Worm (Caenorhabditis elegans) whole organism, mixed stage, embryonic: ENCODE data around the gene ttr-48.
A peak's percentile ranks its signal among the peaks of the same experiment; 100 is the strongest.

Experiments used
- M03D4.4 ChIP-seq: sonication (generic microtip); optimal IDR thresholded peaks from 2 replicates; lab custom pipeline; 2017; ENCODE audit warnings: mild to moderate bottlenecking, missing genetic modification characterization, missing compliant biosample characterization
- blmp-1 ChIP-seq: fragments of 150-350 bp; optimal IDR thresholded peaks from 2 replicates; lab custom pipeline; 2014; ENCODE audit warnings: missing biosample characterization, missing genetic modification characterization
- ceh-39 ChIP-seq: fragments of 150-350 bp; optimal IDR thresholded peaks from 2 replicates; lab custom pipeline; 2014; ENCODE audit warnings: missing biosample characterization, missing genetic modification characterization
- ceh-43 ChIP-seq: fragments of 200-800 bp; sonication (Bioruptor generic); optimal IDR thresholded peaks from 2 replicates; lab custom pipeline; 2018; ENCODE audit warnings: mild to moderate bottlenecking, missing genetic modification characterization, moderate library complexity, missing compliant biosample characterization
- ceh-83 ChIP-seq: fragments of 200-800 bp; sonication (Bioruptor generic); optimal IDR thresholded peaks from 2 replicates; lab custom pipeline; 2018; ENCODE audit warnings: mild to moderate bottlenecking, missing genetic modification characterization, missing compliant biosample characterization
- ces-1 ChIP-seq: fragments of 150-350 bp; optimal IDR thresholded peaks from 2 replicates; lab custom pipeline; 2014; ENCODE audit warnings: missing biosample characterization, missing genetic modification reagents, missing genetic modification characterization
- cnd-1 ChIP-seq: fragments of 200-800 bp; sonication (Bioruptor generic); optimal IDR thresholded peaks from 2 replicates; lab custom pipeline; 2018; ENCODE audit warnings: mild to moderate bottlenecking, missing genetic modification characterization, missing compliant biosample characterization
- drap-1 ChIP-seq: fragments of 200-800 bp; sonication (Bioruptor generic); optimal IDR thresholded peaks from 3 replicates; lab custom pipeline; 2018; ENCODE audit warnings: mild to moderate bottlenecking, missing genetic modification characterization, missing compliant biosample characterization
- elt-1 ChIP-seq: sonication (generic microtip); optimal IDR thresholded peaks from 2 replicates; lab custom pipeline; 2017; ENCODE audit warnings: missing genetic modification characterization, mild to moderate bottlenecking, missing compliant biosample characterization, antibody characterized with exemption, moderate library complexity, borderline replicate concordance; ENCODE audit not compliant: insufficient read depth
- flh-1 ChIP-seq: fragments of 200-800 bp; sonication (Bioruptor generic); optimal IDR thresholded peaks from 2 replicates; lab custom pipeline; 2018; ENCODE audit warnings: mild to moderate bottlenecking, missing genetic modification characterization, moderate library complexity, missing compliant biosample characterization
- ham-2 ChIP-seq: fragments of 200-800 bp; sonication (Bioruptor generic); optimal IDR thresholded peaks from 2 replicates; lab custom pipeline; 2018; ENCODE audit warnings: mild to moderate bottlenecking, missing genetic modification characterization, missing compliant biosample characterization
- hlh-1 ChIP-seq: fragments of 150-350 bp; optimal IDR thresholded peaks from 2 replicates; lab custom pipeline; 2014; ENCODE audit warnings: missing biosample characterization, missing genetic modification reagents, missing genetic modification characterization
- lin-13 ChIP-seq: fragments of 150-350 bp; optimal IDR thresholded peaks from 2 replicates; lab custom pipeline; 2014; ENCODE audit warnings: missing biosample characterization, missing genetic modification characterization
- lin-32 ChIP-seq: fragments of 200-800 bp; sonication (Bioruptor generic); optimal IDR thresholded peaks from 2 replicates; lab custom pipeline; 2018; ENCODE audit warnings: mild to moderate bottlenecking, missing genetic modification characterization, missing compliant biosample characterization
- lsy-2 ChIP-seq: fragments of 150-350 bp; optimal IDR thresholded peaks from 2 replicates; lab custom pipeline; 2014; ENCODE audit warnings: missing biosample characterization, missing genetic modification characterization
- mab-5 ChIP-seq: fragments of 150-350 bp; optimal IDR thresholded peaks from 2 replicates; lab custom pipeline; 2014; ENCODE audit warnings: missing biosample characterization, missing genetic modification characterization
- mep-1 ChIP-seq: fragments of 150-350 bp; optimal IDR thresholded peaks from 2 replicates; lab custom pipeline; 2017; ENCODE audit warnings: missing biosample characterization, missing genetic modification reagents, missing genetic modification characterization, inconsistent platforms
- mls-2 ChIP-seq: sonication (generic microtip); optimal IDR thresholded peaks from 2 replicates; lab custom pipeline; 2016; ENCODE audit warnings: mild to moderate bottlenecking, missing genetic modification characterization, moderate library complexity, missing compliant biosample characterization
- nhr-2 ChIP-seq: fragments of 150-350 bp; optimal IDR thresholded peaks from 2 replicates; lab custom pipeline; 2014; ENCODE audit warnings: missing biosample characterization, missing genetic modification characterization
- nhr-237 ChIP-seq: fragments of 150-350 bp; optimal IDR thresholded peaks from 2 replicates; lab custom pipeline; 2014; ENCODE audit warnings: missing biosample characterization, missing genetic modification characterization
- nhr-28 ChIP-seq: fragments of 150-350 bp; optimal IDR thresholded peaks from 2 replicates; lab custom pipeline; 2014; ENCODE audit warnings: missing biosample characterization, missing genetic modification characterization
- nhr-76 ChIP-seq: sonication (generic microtip); optimal IDR thresholded peaks from 2 replicates; lab custom pipeline; 2017; ENCODE audit warnings: missing biosample characterization, missing genetic modification characterization
- pha-4 ChIP-seq: fragments of 150-350 bp; optimal IDR thresholded peaks from 2 replicates; lab custom pipeline; 2018; ENCODE audit warnings: missing biosample characterization, missing genetic modification reagents, missing genetic modification characterization
- sem-2 ChIP-seq: fragments of 200-800 bp; sonication (Bioruptor generic); optimal IDR thresholded peaks from 2 replicates; lab custom pipeline; 2018; ENCODE audit warnings: mild to moderate bottlenecking, missing genetic modification characterization, missing compliant biosample characterization
- snpc-4 ChIP-seq: fragments of 150-350 bp; optimal IDR thresholded peaks from 2 replicates; lab custom pipeline; 2014; ENCODE audit warnings: missing biosample characterization, missing genetic modification characterization
- sptf-1 ChIP-seq: sonication (generic microtip); optimal IDR thresholded peaks from 2 replicates; lab custom pipeline; 2017; ENCODE audit warnings: mild to moderate bottlenecking, missing genetic modification characterization, moderate library complexity, missing compliant biosample characterization
- tbx-8 ChIP-seq: fragments of 200-800 bp; sonication (Bioruptor generic); optimal IDR thresholded peaks from 2 replicates; lab custom pipeline; 2018; ENCODE audit warnings: mild to moderate bottlenecking, missing genetic modification characterization, moderate library complexity, missing compliant biosample characterization
- unc-120 ChIP-seq: sonication (generic microtip); optimal IDR thresholded peaks from 2 replicates; lab custom pipeline; 2017; ENCODE audit warnings: missing genetic modification characterization, missing compliant biosample characterization; ENCODE audit not compliant: poor library complexity, severe bottlenecking
- unc-39 ChIP-seq: fragments of 150-350 bp; optimal IDR thresholded peaks from 2 replicates; lab custom pipeline; 2014; ENCODE audit warnings: missing biosample characterization, missing genetic modification characterization
- unc-62 ChIP-seq: fragments of 150-350 bp; optimal IDR thresholded peaks from 2 replicates; lab custom pipeline; 2014; ENCODE audit warnings: missing biosample characterization, missing genetic modification reagents, missing genetic modification characterization
- ztf-11 ChIP-seq: fragments of 150-350 bp; optimal IDR thresholded peaks from 2 replicates; lab custom pipeline; 2014; ENCODE audit warnings: missing biosample characterization, missing genetic modification characterization

Gene ttr-48

DNA sequence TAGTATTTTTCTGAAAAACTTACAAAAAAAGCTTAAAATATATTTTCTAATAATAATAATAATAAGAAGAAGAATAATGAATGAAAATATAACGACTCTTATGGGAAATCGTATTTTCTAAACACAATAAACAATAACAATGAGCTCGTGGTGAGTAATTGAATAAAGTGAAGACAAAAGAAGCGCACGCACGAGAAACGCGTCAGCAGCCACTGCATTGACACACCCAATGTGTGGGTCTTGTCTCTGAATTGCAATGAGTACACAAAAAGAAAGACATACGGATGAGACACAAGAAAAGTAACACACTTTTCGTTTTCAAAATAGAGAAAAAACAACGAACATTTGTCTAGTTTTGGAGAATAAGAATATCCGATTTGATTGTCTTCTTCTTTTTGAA is 38.9 kb downstream of the ttr-48 start, which contains the start of gene F35A5.8:
Gene F35A5.8, minus strand, starts transcription at position 151 of the 400 bp plus-strand sequence.
- TF ChIP-seq ceh-83 (GFP tag; lab: Kevin White, UChicago) (no peak), unc-62 (peak; percentile 4), unc-120 (tag; lab: Kevin White, UChicago) (peak; percentile 26), lin-13 (tag; lab: Kevin White, UChicago) (peak; percentile 94), snpc-4 (tag; lab: Kevin White, UChicago) (no peak), blmp-1 (tag; lab: Kevin White, UChicago) (peak; percentile 5), nhr-237 (tag; lab: Kevin White, UChicago) (peak; percentile 46), tbx-8 (GFP tag; lab: Kevin White, UChicago) (no peak), lin-32 (GFP tag; lab: Kevin White, UChicago) (no peak), cnd-1 (tag; lab: Kevin White, UChicago) (no peak), nhr-28 (tag; lab: Kevin White, UChicago) (no peak), flh-1 (GFP tag; lab: Kevin White, UChicago) (no peak), pha-4 (tag; lab: Kevin White, UChicago) (peak; percentile 82), ztf-11 (no peak), ces-1 (GFP tag; lab: Kevin White, UChicago) (peak; percentile 98), lsy-2 (tag; lab: Kevin White, UChicago) (peak; percentile 38), sptf-1 (tag; lab: Kevin White, UChicago) (peak; percentile 13), ceh-43 (GFP tag; lab: Kevin White, UChicago) (peak; percentile 9), sem-2 (GFP tag; lab: Kevin White, UChicago) (no peak), mep-1 (tag; lab: Kevin White, UChicago) (peak; percentile 53)

DNA sequence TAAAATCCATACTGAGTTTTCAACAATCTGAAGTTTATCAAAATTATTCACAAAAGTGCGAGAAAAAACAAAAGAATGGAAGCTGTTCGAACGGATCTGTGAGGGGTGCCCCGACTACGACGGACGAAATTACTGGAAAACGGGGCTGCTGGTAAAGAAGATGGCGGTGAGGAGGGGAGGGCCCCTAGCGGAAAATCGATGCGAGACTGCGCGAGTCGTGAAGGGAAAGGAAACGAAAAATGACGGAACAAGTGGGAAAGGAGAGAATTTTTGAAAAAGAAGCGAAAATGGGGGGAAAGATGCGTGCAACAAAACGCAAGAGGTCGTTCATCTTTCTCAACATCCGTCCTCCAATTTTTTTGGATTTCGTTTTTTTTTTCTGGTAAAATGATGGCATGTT is 39.5 kb downstream of the ttr-48 start:
- TF ChIP-seq mep-1 (tag; lab: Kevin White, UChicago) (peak; percentile 26), mab-5 (tag; lab: Kevin White, UChicago) (no peak), mls-2 (tag; lab: Kevin White, UChicago) (peak; percentile 28)
- TF ChIP-seq, all 35 proteins: peak for 2

DNA sequence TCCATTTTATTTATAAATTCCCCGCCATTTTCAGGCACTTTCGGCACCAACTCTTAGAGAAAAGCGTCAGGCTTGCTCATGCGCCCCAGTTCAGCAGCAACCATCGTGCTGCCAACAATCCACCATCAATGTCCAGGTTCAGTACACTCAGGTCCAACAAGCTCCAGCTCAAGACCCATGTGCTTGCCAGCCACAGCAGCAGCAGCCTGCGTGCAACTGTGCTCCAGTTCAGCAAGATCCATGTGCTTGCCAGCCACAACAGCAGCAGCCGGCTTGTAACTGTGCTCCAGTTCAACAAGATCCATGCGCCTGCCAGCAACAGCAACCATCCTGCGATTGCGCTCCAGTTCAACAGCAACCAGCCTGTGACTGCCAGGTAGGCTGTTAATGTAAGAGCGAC is 44.0 kb downstream of the ttr-48 start:
- no peak for TF ChIP-seq flh-1 (GFP tag; lab: Kevin White, UChicago)
- TF ChIP-seq ham-2, result no peak
- TF ChIP-seq ceh-43 (GFP tag; lab: Kevin White, UChicago), result no peak
- TF ChIP-seq nhr-2 (tag; lab: Kevin White, UChicago), result no peak
- no peak for TF ChIP-seq unc-39 (tag; lab: Kevin White, UChicago)
- no peak for TF ChIP-seq mls-2 (tag; lab: Kevin White, UChicago)

DNA sequence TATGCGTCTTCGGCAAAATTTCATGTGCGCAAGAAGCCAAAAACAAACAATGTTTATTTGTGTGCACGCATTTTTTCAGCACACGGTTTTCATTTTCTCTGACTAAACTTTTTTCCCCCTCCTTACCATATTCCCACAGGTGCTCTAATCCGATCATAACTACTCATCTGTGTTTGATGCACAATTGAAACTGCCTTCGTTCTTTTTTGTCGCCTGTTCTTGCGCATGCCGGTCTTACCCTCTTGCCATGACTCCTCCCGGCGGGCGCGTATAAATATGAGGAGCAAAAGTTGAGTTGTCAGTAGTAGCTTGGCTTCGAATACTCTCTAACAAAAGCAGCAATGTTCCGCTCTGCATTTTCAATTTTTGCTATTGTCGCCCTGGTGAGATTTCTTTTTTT is 44.4 kb downstream of the ttr-48 start, which contains the start of gene abu-10:
Gene abu-10, plus strand, starts transcription at position 301 of the 400 bp plus-strand sequence.
- no peak for TF ChIP-seq ceh-83 (GFP tag; lab: Kevin White, UChicago)
- TF ChIP-seq nhr-76 (tag; lab: Kevin White, UChicago), result no peak
- no peak for TF ChIP-seq hlh-1 (tag; lab: Kevin White, UChicago)
- no peak for TF ChIP-seq nhr-28 (tag; lab: Kevin White, UChicago)
- no peak for TF ChIP-seq flh-1 (GFP tag; lab: Kevin White, UChicago)
- no peak for TF ChIP-seq snpc-4 (tag; lab: Kevin White, UChicago)
- TF ChIP-seq elt-1 (tag; lab: Kevin White, UChicago), result no peak
- no peak for TF ChIP-seq lin-13 (tag; lab: Kevin White, UChicago)
- TF ChIP-seq nhr-2 (tag; lab: Kevin White, UChicago), result no peak
- no peak for TF ChIP-seq pha-4 (tag; lab: Kevin White, UChicago)
- no peak for TF ChIP-seq unc-62
- no peak for TF ChIP-seq lsy-2 (tag; lab: Kevin White, UChicago)
- TF ChIP-seq nhr-237 (tag; lab: Kevin White, UChicago), result no peak
- TF ChIP-seq blmp-1 (tag; lab: Kevin White, UChicago), result no peak
- TF ChIP-seq drap-1, result no peak
- no peak for TF ChIP-seq unc-39 (tag; lab: Kevin White, UChicago)

DNA sequence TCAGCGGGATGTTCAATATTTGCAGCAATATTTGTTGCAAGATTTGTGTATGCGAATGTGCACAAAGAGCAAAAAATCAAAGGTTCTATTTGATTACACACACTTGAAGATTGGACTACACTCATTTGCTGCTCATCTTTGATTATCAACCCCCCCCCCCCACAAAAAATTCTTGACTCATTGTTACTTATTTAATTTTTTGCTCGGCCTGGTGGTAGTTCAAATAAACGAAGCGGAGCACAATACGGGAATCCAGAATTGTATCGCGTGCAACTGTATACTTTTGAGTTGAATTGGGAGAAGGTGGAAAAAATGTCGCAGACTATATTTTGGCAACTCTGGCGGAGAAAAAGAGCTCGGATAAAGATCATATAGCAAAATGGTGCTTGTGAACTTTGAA is 46.6 kb downstream of the ttr-48 start, which contains the start of gene F35A5.5:
Gene F35A5.5, minus strand, starts transcription at position 101 of the 400 bp plus-strand sequence.
- TF ChIP-seq sem-2 (GFP tag; lab: Kevin White, UChicago) (no peak), drap-1 (no peak), nhr-237 (tag; lab: Kevin White, UChicago) (no peak), pha-4 (tag; lab: Kevin White, UChicago) (no peak), elt-1 (tag; lab: Kevin White, UChicago) (no peak), mls-2 (tag; lab: Kevin White, UChicago) (no peak), ceh-43 (GFP tag; lab: Kevin White, UChicago) (no peak), M03D4.4 (no peak), sptf-1 (tag; lab: Kevin White, UChicago) (no peak), ceh-39 (tag; lab: Kevin White, UChicago) (no peak), unc-39 (tag; lab: Kevin White, UChicago) (no peak), flh-1 (GFP tag; lab: Kevin White, UChicago) (no peak), mab-5 (tag; lab: Kevin White, UChicago) (no peak), nhr-28 (tag; lab: Kevin White, UChicago) (no peak), hlh-1 (tag; lab: Kevin White, UChicago) (no peak), mep-1 (tag; lab: Kevin White, UChicago) (no peak)
